Fruit fly (Drosophila melanogaster) whole organism, embryonic: ENCODE results near the gene CG32413.
A peak's percentile ranks its signal among the peaks of the same experiment; 100 is the strongest.

Experiments used
- Antp ChIP-seq: fragments of 200-800 bp; sonication (Bioruptor generic); optimal IDR thresholded peaks from 3 replicates; lab custom pipeline; 2016; ENCODE audit warnings: missing biosample characterization, missing genetic modification characterization
- B-H1 ChIP-seq: fragments of 200-800 bp; sonication (Bioruptor generic); IDR thresholded peaks from 3 replicates; pipeline ENCODE4 v1.3.6; 2022; ENCODE audit warnings: missing biosample characterization, missing genetic modification characterization
- BEAF-32 ChIP-seq: fragments of 200-800 bp; sonication (Bioruptor generic); optimal IDR thresholded peaks from 3 replicates; lab custom pipeline; 2017; ENCODE audit warnings: missing biosample characterization, missing genetic modification characterization, mild to moderate bottlenecking, moderate library complexity, missing genetic modification reagents
- BtbVII ChIP-seq: fragments of 200-800 bp; sonication (Bioruptor generic); optimal IDR thresholded peaks from 3 replicates; lab custom pipeline; 2017; ENCODE audit warnings: missing biosample characterization, mild to moderate bottlenecking, missing genetic modification characterization
- Bteb2 ChIP-seq: fragments of 200-800 bp; sonication (Bioruptor generic); optimal IDR thresholded peaks from 2 replicates; lab custom pipeline; 2016; ENCODE audit warnings: missing biosample characterization, missing genetic modification characterization
- CG10654 ChIP-seq: fragments of 200-800 bp; sonication (Bioruptor generic); optimal IDR thresholded peaks from 2 replicates; lab custom pipeline; 2016; ENCODE audit warnings: missing biosample characterization, missing genetic modification characterization
- CG10979 ChIP-seq: fragments of 200-800 bp; sonication (Bioruptor generic); optimal IDR thresholded peaks from 2 replicates; lab custom pipeline; 2018; ENCODE audit warnings: missing biosample characterization, mild to moderate bottlenecking, missing genetic modification characterization, moderate library complexity
- CG12219 ChIP-seq: fragments of 200-800 bp; sonication (Bioruptor generic); optimal IDR thresholded peaks from 3 replicates; lab custom pipeline; 2018; ENCODE audit warnings: missing biosample characterization, mild to moderate bottlenecking, missing genetic modification characterization
- CG16813 ChIP-seq: fragments of 200-800 bp; sonication (Bioruptor generic); IDR thresholded peaks from 3 replicates; pipeline ENCODE4 v1.3.6; 2022; ENCODE audit warnings: missing biosample characterization, missing genetic modification characterization; ENCODE audit not compliant: partially characterized antibody
- CG16863 ChIP-seq: fragments of 200-800 bp; sonication (Bioruptor generic); optimal IDR thresholded peaks from 3 replicates; lab custom pipeline; 2016; ENCODE audit warnings: missing biosample characterization, missing genetic modification characterization
- CG18262 ChIP-seq: fragments of 200-800 bp; optimal IDR thresholded peaks from 3 replicates; lab custom pipeline; 2019; ENCODE audit warnings: missing biosample characterization, mild to moderate bottlenecking, missing genetic modification characterization, moderate library complexity
- CG2202 ChIP-seq: fragments of 200-800 bp; sonication (Bioruptor generic); optimal IDR thresholded peaks from 2 replicates; lab custom pipeline; 2018; ENCODE audit warnings: missing biosample characterization, mild to moderate bottlenecking, missing genetic modification characterization
- CG4617 ChIP-seq: fragments of 200-800 bp; sonication (Bioruptor generic); optimal IDR thresholded peaks from 3 replicates; lab custom pipeline; 2016; ENCODE audit warnings: missing biosample characterization, missing genetic modification characterization, borderline replicate concordance
- CG6254 ChIP-seq: fragments of 200-800 bp; sonication (Bioruptor generic); optimal IDR thresholded peaks from 3 replicates; lab custom pipeline; 2017; ENCODE audit warnings: mild to moderate bottlenecking, missing biosample characterization, missing genetic modification reagents, missing genetic modification characterization
- CG6689 ChIP-seq: fragments of 200-800 bp; sonication (Bioruptor generic); IDR thresholded peaks from 2 replicates; pipeline ENCODE4 v1.3.6; 2022; ENCODE audit warnings: missing biosample characterization, missing genetic modification characterization
- CG6765 ChIP-seq: fragments of 200-800 bp; sonication (Bioruptor generic); optimal IDR thresholded peaks from 3 replicates; lab custom pipeline; 2017; ENCODE audit warnings: missing biosample characterization, mild to moderate bottlenecking, missing genetic modification characterization
- CG6813 ChIP-seq: fragments of 200-800 bp; sonication (Bioruptor generic); optimal IDR thresholded peaks from 2 replicates; lab custom pipeline; 2017; ENCODE audit warnings: missing biosample characterization, missing genetic modification characterization, mild to moderate bottlenecking, moderate library complexity, missing genetic modification reagents
- CG9817 ChIP-seq: fragments of 200-800 bp; sonication (Bioruptor generic); optimal IDR thresholded peaks from 2 replicates; lab custom pipeline; 2018; ENCODE audit warnings: missing biosample characterization, mild to moderate bottlenecking, missing genetic modification characterization, moderate library complexity
- Chrac-16 ChIP-seq: fragments of 200-800 bp; sonication (Bioruptor generic); optimal IDR thresholded peaks from 3 replicates; lab custom pipeline; 2016; ENCODE audit warnings: missing biosample characterization, missing genetic modification characterization
- Dip3 ChIP-seq: fragments of 200-800 bp; sonication (Bioruptor generic); optimal IDR thresholded peaks from 3 replicates; lab custom pipeline; 2016; ENCODE audit warnings: missing biosample characterization, missing genetic modification characterization
- H2.0 ChIP-seq: fragments of 200-800 bp; sonication (Bioruptor generic); IDR thresholded peaks from 2 replicates; pipeline ENCODE4 v1.3.6; 2022; ENCODE audit warnings: missing biosample characterization, missing genetic modification characterization
- HmgD ChIP-seq: fragments of 200-800 bp; sonication (Bioruptor generic); optimal IDR thresholded peaks from 3 replicates; lab custom pipeline; 2016; ENCODE audit warnings: missing biosample characterization, missing genetic modification characterization
- Hr51 ChIP-seq, 2 experiments: fragments of 200-800 bp; sonication (Bioruptor generic); optimal IDR thresholded peaks; 2 replicates in 1 of 2; 3 replicates in 1 of 2; lab custom pipeline; 2016 to 2018; ENCODE audit warnings: missing biosample characterization in 2 of 2, missing genetic modification characterization in 2 of 2, mild to moderate bottlenecking in 1 of 2, moderate library complexity in 1 of 2
- Hsf ChIP-seq: fragments of 200-800 bp; sonication (Bioruptor generic); optimal IDR thresholded peaks from 3 replicates; lab custom pipeline; 2016; ENCODE audit warnings: missing biosample characterization, missing genetic modification characterization
- NC2β ChIP-seq: fragments of 200-800 bp; sonication (Bioruptor generic); optimal IDR thresholded peaks from 2 replicates; lab custom pipeline; 2016; ENCODE audit warnings: missing biosample characterization, missing genetic modification characterization
- Optix ChIP-seq: fragments of 200-800 bp; sonication (Bioruptor generic); IDR thresholded peaks from 3 replicates; pipeline ENCODE4 v1.3.6; 2022; ENCODE audit warnings: missing biosample characterization, missing genetic modification characterization
- Side ChIP-seq: fragments of 200-800 bp; sonication (Bioruptor generic); optimal IDR thresholded peaks from 2 replicates; lab custom pipeline; 2016; ENCODE audit warnings: missing biosample characterization, missing genetic modification characterization
- Usf ChIP-seq: fragments of 200-800 bp; sonication (Bioruptor generic); optimal IDR thresholded peaks from 2 replicates; lab custom pipeline; 2017; ENCODE audit warnings: missing genotype, missing biosample characterization, missing genetic modification characterization
- ato ChIP-seq: fragments of 200-800 bp; sonication (Bioruptor generic); IDR thresholded peaks from 2 replicates; pipeline ENCODE4 v1.3.6; 2022; ENCODE audit warnings: missing biosample characterization, missing genetic modification characterization; ENCODE audit not compliant: partially characterized antibody
- crol ChIP-seq: fragments of 200-800 bp; sonication (Bioruptor generic); IDR thresholded peaks from 2 replicates; pipeline ENCODE4 v1.3.6; 2022; ENCODE audit warnings: missing biosample characterization, missing genetic modification characterization
- cwo ChIP-seq: fragments of 200-800 bp; sonication (Bioruptor generic); optimal IDR thresholded peaks from 3 replicates; lab custom pipeline; 2017; ENCODE audit warnings: missing biosample characterization, missing genetic modification characterization, mild to moderate bottlenecking, moderate library complexity, missing genetic modification reagents
- dpn ChIP-seq, 2 experiments: fragments of 200-800 bp; sonication (Bioruptor generic); optimal IDR thresholded peaks; 3 replicates each; lab custom pipeline; 2016; ENCODE audit warnings: missing biosample characterization in 2 of 2, missing genetic modification characterization in 2 of 2
- eve ChIP-seq, 2 experiments: fragments of >200 bp; optimal IDR thresholded peaks; 2 replicates each; lab custom pipeline; 2017; ENCODE audit warnings: missing biosample characterization in 2 of 2, missing genetic modification characterization in 2 of 2
- fd102C ChIP-seq: fragments of 200-800 bp; sonication (Bioruptor generic); optimal IDR thresholded peaks from 2 replicates; lab custom pipeline; 2018; ENCODE audit warnings: missing biosample characterization, mild to moderate bottlenecking, missing genetic modification characterization, moderate library complexity
- fd96Cb ChIP-seq: fragments of 200-800 bp; sonication (Bioruptor generic); optimal IDR thresholded peaks from 2 replicates; lab custom pipeline; 2018; ENCODE audit warnings: missing biosample characterization, mild to moderate bottlenecking, missing genetic modification characterization, moderate library complexity
- gem ChIP-seq: fragments of 200-800 bp; sonication (Bioruptor generic); optimal IDR thresholded peaks from 2 replicates; lab custom pipeline; 2019; ENCODE audit warnings: missing biosample characterization, mild to moderate bottlenecking, missing genetic modification characterization, moderate library complexity
- ham ChIP-seq: fragments of 200-800 bp; sonication (Bioruptor generic); IDR thresholded peaks from 2 replicates; pipeline ENCODE4 v1.3.6; 2022; ENCODE audit warnings: missing biosample characterization, missing genetic modification characterization
- jigr1 ChIP-seq: fragments of 200-800 bp; sonication (Bioruptor generic); IDR thresholded peaks from 3 replicates; pipeline ENCODE4 v1.3.6; 2022; ENCODE audit warnings: missing biosample characterization, missing genetic modification characterization
- jumu ChIP-seq: fragments of 200-800 bp; sonication (Bioruptor generic); optimal IDR thresholded peaks from 3 replicates; lab custom pipeline; 2016; ENCODE audit warnings: missing biosample characterization, missing genetic modification characterization
- kay ChIP-seq: fragments of 200-800 bp; sonication (Bioruptor generic); optimal IDR thresholded peaks from 2 replicates; lab custom pipeline; 2016; ENCODE audit warnings: missing biosample characterization, missing genetic modification characterization
- ranshi ChIP-seq: fragments of 200-800 bp; sonication (Bioruptor generic); IDR thresholded peaks from 2 replicates; pipeline ENCODE4 v1.3.6; 2022; ENCODE audit warnings: missing biosample characterization, missing genetic modification characterization
- ro ChIP-seq: fragments of 200-800 bp; sonication (Bioruptor generic); IDR thresholded peaks from 2 replicates; pipeline ENCODE4 v1.3.6; 2022; ENCODE audit warnings: missing biosample characterization, missing genetic modification characterization
- row ChIP-seq: fragments of 200-800 bp; sonication (Bioruptor generic); IDR thresholded peaks from 3 replicates; pipeline ENCODE4 v1.3.6; 2022; ENCODE audit warnings: missing biosample characterization, missing genetic modification characterization
- sim ChIP-seq: fragments of 200-800 bp; sonication (Bioruptor generic); IDR thresholded peaks from 2 replicates; pipeline ENCODE4 v1.3.6; 2022; ENCODE audit warnings: missing biosample characterization, missing genetic modification characterization
- sqz ChIP-seq: fragments of 200-800 bp; sonication (Bioruptor generic); optimal IDR thresholded peaks from 3 replicates; lab custom pipeline; 2018; ENCODE audit warnings: missing biosample characterization, mild to moderate bottlenecking, missing genetic modification characterization
- sug ChIP-seq: fragments of 200-800 bp; optimal IDR thresholded peaks from 2 replicates; lab custom pipeline; 2019; ENCODE audit warnings: missing biosample characterization, mild to moderate bottlenecking, missing genetic modification characterization, moderate library complexity
- tgo ChIP-seq: fragments of 200-800 bp; sonication (Bioruptor generic); IDR thresholded peaks from 3 replicates; pipeline ENCODE4 v1.3.6; 2022; ENCODE audit warnings: missing biosample characterization, missing genetic modification characterization
- trem ChIP-seq: fragments of 200-800 bp; optimal IDR thresholded peaks from 3 replicates; lab custom pipeline; 2019; ENCODE audit warnings: missing biosample characterization, mild to moderate bottlenecking, missing genetic modification characterization, moderate library complexity
- trh ChIP-seq: fragments of 200-800 bp; sonication (Bioruptor generic); optimal IDR thresholded peaks from 2 replicates; lab custom pipeline; 2016; ENCODE audit warnings: missing biosample characterization, missing genetic modification characterization
- ttk ChIP-seq: fragments of 200-800 bp; sonication (Bioruptor generic); IDR thresholded peaks from 2 replicates; pipeline ENCODE4 v2.1.2; 2022; ENCODE audit warnings: missing biosample characterization, missing genetic modification characterization
- twi ChIP-seq: fragments of 200-800 bp; optimal IDR thresholded peaks from 2 replicates; lab custom pipeline; 2019; ENCODE audit warnings: missing biosample characterization, mild to moderate bottlenecking, missing genetic modification characterization, moderate library complexity
- tx ChIP-seq: fragments of 200-800 bp; sonication (Bioruptor generic); optimal IDR thresholded peaks from 2 replicates; lab custom pipeline; 2016; ENCODE audit warnings: missing biosample characterization, missing genetic modification characterization

CG32413 gene

dm6 chr3L:5856919-5857318, 46.9 kb downstream of the CG32413 start (continued):
- TF ChIP-seq HmgD (GFP tag; lab: Kevin White, UChicago): no peak
- TF ChIP-seq CG9817 (tag; lab: Kevin White, UChicago): no peak
- TF ChIP-seq Side: peak; percentile 48
- TF ChIP-seq sim (GFP tag; lab: Robert Waterston, UW): no peak
- no peak for TF ChIP-seq Optix (GFP tag; lab: Robert Waterston, UW)
- peak; percentile 66 for TF ChIP-seq gem (tag; lab: Kevin White, UChicago)
- no peak for TF ChIP-seq CG4617 (GFP tag; lab: Kevin White, UChicago)
- TF ChIP-seq ham (GFP tag; lab: Robert Waterston, UW): no peak
- peak; percentile 44; the same call in 1 of the 2 replicates for TF ChIP-seq CG6689 (GFP tag; lab: Robert Waterston, UW)
- peak; percentile 59 for TF ChIP-seq Chrac-16 (GFP tag; lab: Kevin White, UChicago)
- no peak for TF ChIP-seq CG6765 (GFP tag; lab: Kevin White, UChicago)
- TF ChIP-seq row (GFP tag; lab: Robert Waterston, UW): peak; percentile 58; the same call in 2 of the 3 replicates
- TF ChIP-seq CG16863 (GFP tag; lab: Kevin White, UChicago): peak; percentile 38
- no peak for TF ChIP-seq Dip3 (GFP tag; lab: Kevin White, UChicago)
- TF ChIP-seq sqz (GFP tag; lab: Kevin White, UChicago): no peak
- TF ChIP-seq CG10654 (GFP tag; lab: Kevin White, UChicago): no peak
- peak; percentile 79 for TF ChIP-seq CG18262 (tag; lab: Kevin White, UChicago)
- no peak for TF ChIP-seq kay (GFP tag; lab: Kevin White, UChicago)
- no peak for TF ChIP-seq crol (GFP tag; lab: Robert Waterston, UW)
- TF ChIP-seq Hr51 (GFP tag; optimal IDR thresholded peaks at IDR 0.05; lab: Kevin White, UChicago): peak in 1 of 2 experiments; percentile 17
- TF ChIP-seq CG6813 (GFP tag; lab: Kevin White, UChicago): no peak
- peak; percentile 54 for TF ChIP-seq NC2β
- TF ChIP-seq BEAF-32 (GFP tag; lab: Kevin White, UChicago): no peak
- peak; percentile 40 for TF ChIP-seq CG2202
- TF ChIP-seq dpn (GFP tag; optimal IDR thresholded peaks at IDR 0.05; lab: Kevin White, UChicago): peak in 1 of 2 experiments; percentile 7
- no peak for TF ChIP-seq jigr1 (GFP tag; lab: Robert Waterston, UW)
- no peak for TF ChIP-seq ttk
- no peak for TF ChIP-seq tgo (GFP tag; lab: Robert Waterston, UW)
- TF ChIP-seq twi (tag; lab: Kevin White, UChicago): no peak
- no peak for TF ChIP-seq cwo (GFP tag; lab: Kevin White, UChicago)
- peak; percentile 47 for TF ChIP-seq Hsf (GFP tag; lab: Kevin White, UChicago)
- peak; percentile 62 for TF ChIP-seq trem (tag; lab: Kevin White, UChicago)
- TF ChIP-seq jumu: peak; percentile 25
- no peak for TF ChIP-seq fd96Cb
- TF ChIP-seq CG6254 (GFP tag; lab: Kevin White, UChicago): peak; percentile 15
- no peak for TF ChIP-seq Bteb2
- no peak for TF ChIP-seq ranshi (GFP tag; lab: Robert Waterston, UW)
- TF ChIP-seq ro (GFP tag; lab: Robert Waterston, UW): no peak
- TF ChIP-seq CG12219 (GFP tag; lab: Kevin White, UChicago): peak; percentile 22
- TF ChIP-seq ato (GFP tag; lab: Robert Waterston, UW): no peak
- TF ChIP-seq CG16813 (GFP tag; lab: Robert Waterston, UW): no peak
- no peak for TF ChIP-seq Antp (GFP tag; lab: Kevin White, UChicago)
- TF ChIP-seq tx: no peak
- peak; percentile 13 for TF ChIP-seq Usf (GFP tag; lab: Kevin White, UChicago)
- TF ChIP-seq eve (GFP tag; optimal IDR thresholded peaks at IDR 0.05; lab: Kevin White, UChicago): peak in 1 of 2 experiments; percentile 88
- peak; percentile 82 for TF ChIP-seq CG10979 (tag; lab: Kevin White, UChicago)
- TF ChIP-seq trh (GFP tag; lab: Kevin White, UChicago): no peak
- peak; percentile 94 for TF ChIP-seq fd102C (GFP tag; lab: Kevin White, UChicago)
- TF ChIP-seq BtbVII (GFP tag; lab: Kevin White, UChicago): no peak
- no peak for TF ChIP-seq B-H1 (GFP tag; lab: Robert Waterston, UW)
- no peak for TF ChIP-seq sug (tag; lab: Kevin White, UChicago)
- no peak for TF ChIP-seq H2.0 (GFP tag; lab: Robert Waterston, UW)
